Fruit fly (Drosophila melanogaster): ENCODE results near the gene blot.

DNA sequence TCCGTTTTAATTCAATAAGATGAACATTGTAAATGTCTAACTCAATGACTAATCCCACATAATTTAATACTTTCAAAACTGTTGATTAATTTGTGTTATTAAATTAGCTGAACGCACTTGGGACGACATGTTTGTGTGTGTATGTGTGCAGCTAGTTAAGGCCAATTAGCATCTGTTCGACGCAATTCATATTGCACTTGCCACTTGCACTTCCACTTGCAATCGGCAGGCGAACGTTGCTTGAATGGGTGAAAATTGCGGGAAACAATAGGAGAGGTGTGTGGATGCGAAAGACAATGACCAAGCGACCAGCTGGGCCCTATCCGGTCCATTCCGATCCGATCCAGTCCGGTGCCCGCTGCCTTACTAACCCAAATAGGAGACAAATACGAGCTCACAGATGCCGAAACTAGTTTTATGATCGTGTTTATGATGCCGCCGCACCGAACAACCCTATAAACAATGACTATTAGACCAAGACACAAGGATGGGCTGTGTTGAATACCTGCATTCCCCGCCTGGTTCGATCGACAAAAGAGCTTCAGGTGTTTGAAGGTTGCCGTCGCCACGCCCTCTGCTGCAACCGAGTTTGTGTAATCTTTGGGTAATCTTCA is 13.7 kb downstream of the blot start:
- TF ChIP-seq psq (optimal IDR thresholded peaks at IDR 0.05): no peak
- no peak for TF ChIP-seq pan (optimal IDR thresholded peaks at IDR 0.05)
- TF ChIP-seq Dll (optimal IDR thresholded peaks at IDR 0.05): no peak
- TF ChIP-seq EcR (GFP tag; optimal IDR thresholded peaks at IDR 0.05): no peak
- no peak for TF ChIP-seq usp (GFP tag; optimal IDR thresholded peaks at IDR 0.05)
- TF ChIP-seq CG8478 (optimal IDR thresholded peaks at IDR 0.05): no peak

Measured in whole organism.